Fruit fly (Drosophila melanogaster) whole organism, embryonic: Measurements from ENCODE around the gene Sumo.
A peak's percentile ranks its signal among the peaks of the same experiment; 100 is the strongest.

ENCODE experiments used
- Abd-B ChIP-seq: fragments of 200-800 bp; sonication (Bioruptor generic); optimal IDR thresholded peaks from 2 replicates; lab custom pipeline; 2018; ENCODE audit warnings: missing biosample characterization, mild to moderate bottlenecking, missing genetic modification characterization, moderate library complexity
- Bgb ChIP-seq: fragments of 200-800 bp; sonication (Bioruptor generic); IDR thresholded peaks from 2 replicates; pipeline ENCODE4 v1.3.6; 2022; ENCODE audit warnings: missing biosample characterization, missing genetic modification characterization; ENCODE audit not compliant: partially characterized antibody
- CG10543 ChIP-seq: fragments of 200-800 bp; sonication (Bioruptor generic); optimal IDR thresholded peaks from 3 replicates; lab custom pipeline; 2017; ENCODE audit warnings: missing biosample characterization, mild to moderate bottlenecking, missing genetic modification characterization, moderate library complexity
- CG10959 ChIP-seq: fragments of 200-800 bp; sonication (Bioruptor generic); IDR thresholded peaks from 2 replicates; pipeline ENCODE4 v1.3.6; 2022; ENCODE audit warnings: missing biosample characterization, missing genetic modification characterization
- CG11085 ChIP-seq: fragments of 200-800 bp; sonication (Bioruptor generic); IDR thresholded peaks from 2 replicates; pipeline ENCODE4 v1.3.6; 2022; ENCODE audit warnings: missing biosample characterization, missing genetic modification characterization
- CG12104 ChIP-seq: fragments of 200-800 bp; sonication (Bioruptor generic); optimal IDR thresholded peaks from 3 replicates; lab custom pipeline; 2016; ENCODE audit warnings: missing biosample characterization, missing genetic modification characterization
- CG12769 ChIP-seq: fragments of 200-800 bp; sonication (Bioruptor generic); optimal IDR thresholded peaks from 2 replicates; lab custom pipeline; 2019; ENCODE audit warnings: missing biosample characterization, mild to moderate bottlenecking, missing genetic modification characterization, moderate library complexity
- CG13287 ChIP-seq: fragments of 200-800 bp; sonication (Bioruptor generic); IDR thresholded peaks from 2 replicates; pipeline ENCODE4 v1.3.6; 2022; ENCODE audit warnings: missing biosample characterization, missing genetic modification characterization; ENCODE audit not compliant: partially characterized antibody
- CG1529 ChIP-seq: fragments of 200-800 bp; sonication (Bioruptor generic); optimal IDR thresholded peaks from 3 replicates; lab custom pipeline; 2018; ENCODE audit warnings: missing biosample characterization, missing genetic modification characterization
- CG32767 ChIP-seq: fragments of 200-800 bp; sonication (Bioruptor generic); IDR thresholded peaks from 2 replicates; pipeline ENCODE4 v1.3.6; 2022; ENCODE audit warnings: missing biosample characterization, missing genetic modification characterization
- CG32772 ChIP-seq: fragments of 200-800 bp; sonication (Bioruptor generic); IDR thresholded peaks from 2 replicates; pipeline ENCODE4 v1.3.6; 2022; ENCODE audit warnings: missing biosample characterization, missing genetic modification characterization
- CG33557 ChIP-seq: fragments of 200-800 bp; sonication (Bioruptor generic); optimal IDR thresholded peaks from 2 replicates; lab custom pipeline; 2019; ENCODE audit warnings: missing biosample characterization, mild to moderate bottlenecking, missing genetic modification characterization, moderate library complexity
- CG43689 ChIP-seq: fragments of 200-800 bp; sonication (Bioruptor generic); IDR thresholded peaks from 2 replicates; pipeline ENCODE4 v1.3.6; 2022; ENCODE audit warnings: missing biosample characterization, missing genetic modification characterization
- D ChIP-seq, 2 experiments: fragments of 200-800 bp in 1 of 2; fragments of >200 bp in 1 of 2; sonication (Bioruptor generic) in 1 of 2; optimal IDR thresholded peaks; 2 replicates in 1 of 2; 3 replicates in 1 of 2; lab custom pipeline; 2017; ENCODE audit warnings: mild to moderate bottlenecking in 1 of 2, missing biosample characterization in 1 of 2, missing genetic modification characterization in 1 of 2, missing genetic modification reagents in 1 of 2
- D19A ChIP-seq: fragments of 200-800 bp; optimal IDR thresholded peaks from 3 replicates; lab custom pipeline; 2019; ENCODE audit warnings: missing biosample characterization, mild to moderate bottlenecking, missing genetic modification characterization, moderate library complexity
- Drgx ChIP-seq: fragments of 200-800 bp; sonication (Bioruptor generic); IDR thresholded peaks from 2 replicates; pipeline ENCODE4 v1.3.6; 2022; ENCODE audit warnings: missing biosample characterization, missing genetic modification characterization
- Elba2 ChIP-seq: fragments of 200-800 bp; sonication (Bioruptor generic); optimal IDR thresholded peaks from 3 replicates; lab custom pipeline; 2016; ENCODE audit warnings: missing biosample characterization, missing genetic modification characterization
- HLH3B ChIP-seq: fragments of 200-800 bp; sonication (Bioruptor generic); IDR thresholded peaks from 2 replicates; pipeline ENCODE4 v1.3.6; 2022; ENCODE audit warnings: missing biosample characterization, missing genetic modification characterization
- Med ChIP-seq: fragments of 200-800 bp; sonication (Bioruptor generic); peaks from one replicate; lab custom pipeline; 2016; ENCODE audit warnings: missing biosample characterization, missing genetic modification characterization, mild to moderate bottlenecking, inconsistent platforms, moderate library complexity
- Trl ChIP-seq, 3 experiments: fragments of >200 bp in 2 of 3; fragments of 200-800 bp in 1 of 3; sonication (Bioruptor generic) in 1 of 3; optimal IDR thresholded peaks; 2 replicates in 1 of 3; 3 replicates in 2 of 3; lab custom pipeline; 2016 to 2017; ENCODE audit warnings: missing biosample characterization in 1 of 3, missing genetic modification characterization in 1 of 3
- Xbp1 ChIP-seq: fragments of 200-800 bp; sonication (Bioruptor generic); optimal IDR thresholded peaks from 3 replicates; lab custom pipeline; 2016; ENCODE audit warnings: missing biosample characterization, mild to moderate bottlenecking, missing genetic modification characterization
- bab2 ChIP-seq: fragments of 200-800 bp; sonication (Bioruptor generic); optimal IDR thresholded peaks from 2 replicates; lab custom pipeline; 2016; ENCODE audit warnings: missing biosample characterization, missing genetic modification characterization
- bbx ChIP-seq: fragments of 200-800 bp; sonication (Bioruptor generic); IDR thresholded peaks from 2 replicates; pipeline ENCODE4 v1.3.6; 2022; ENCODE audit warnings: missing biosample characterization, missing genetic modification characterization; ENCODE audit not compliant: partially characterized antibody
- bigmax ChIP-seq: fragments of 200-800 bp; sonication (Bioruptor generic); optimal IDR thresholded peaks from 2 replicates; lab custom pipeline; 2018; ENCODE audit warnings: missing biosample characterization, mild to moderate bottlenecking, missing genetic modification characterization
- cad ChIP-seq: fragments of >200 bp; optimal IDR thresholded peaks from 2 replicates; lab custom pipeline; 2017; ENCODE audit warnings: missing biosample characterization, missing genetic modification characterization
- cg ChIP-seq: fragments of 200-800 bp; sonication (Bioruptor generic); optimal IDR thresholded peaks from 3 replicates; lab custom pipeline; 2019; ENCODE audit warnings: missing biosample characterization, mild to moderate bottlenecking, missing genetic modification characterization, moderate library complexity
- chinmo ChIP-seq: fragments of 200-800 bp; sonication (Bioruptor generic); IDR thresholded peaks from 4 replicates; pipeline ENCODE4 v1.3.6; 2022; ENCODE audit warnings: missing biosample characterization, missing genetic modification characterization; ENCODE audit not compliant: partially characterized antibody
- chm ChIP-seq: fragments of 200-800 bp; sonication (Bioruptor generic); IDR thresholded peaks from 2 replicates; pipeline ENCODE4 v1.3.6; 2022; ENCODE audit warnings: missing biosample characterization, missing genetic modification characterization
- exex ChIP-seq: fragments of 200-800 bp; sonication (Bioruptor generic); optimal IDR thresholded peaks from 4 replicates; lab custom pipeline; 2018; ENCODE audit warnings: missing biosample characterization, mild to moderate bottlenecking, missing genetic modification characterization, moderate library complexity
- nerfin-2 ChIP-seq: fragments of 200-800 bp; sonication (Bioruptor generic); IDR thresholded peaks from 2 replicates; pipeline ENCODE4 v1.3.6; 2022; ENCODE audit warnings: missing biosample characterization, missing genetic modification characterization; ENCODE audit not compliant: partially characterized antibody
- nom ChIP-seq: fragments of 200-800 bp; sonication (Bioruptor generic); optimal IDR thresholded peaks from 2 replicates; lab custom pipeline; 2017; ENCODE audit warnings: missing biosample characterization, missing genetic modification characterization, mild to moderate bottlenecking, moderate library complexity, missing genetic modification reagents
- oc ChIP-seq: fragments of 200-800 bp; sonication (Bioruptor generic); optimal IDR thresholded peaks from 2 replicates; lab custom pipeline; 2018; ENCODE audit warnings: missing biosample characterization, mild to moderate bottlenecking, missing genetic modification characterization, moderate library complexity
- pfk ChIP-seq: fragments of 200-800 bp; sonication (Bioruptor generic); optimal IDR thresholded peaks from 2 replicates; lab custom pipeline; 2018; ENCODE audit warnings: missing biosample characterization, mild to moderate bottlenecking, missing genetic modification characterization, moderate library complexity
- pros ChIP-seq: fragments of 200-800 bp; sonication (Bioruptor generic); optimal IDR thresholded peaks from 3 replicates; lab custom pipeline; 2019; ENCODE audit warnings: missing biosample characterization, mild to moderate bottlenecking, missing genetic modification characterization, moderate library complexity
- psq ChIP-seq: fragments of 200-800 bp; sonication (Bioruptor generic); optimal IDR thresholded peaks from 2 replicates; lab custom pipeline; 2017; ENCODE audit warnings: missing biosample characterization, missing genetic modification characterization
- rib ChIP-seq: fragments of 200-800 bp; sonication (Bioruptor generic); IDR thresholded peaks from 2 replicates; pipeline ENCODE4 v1.3.6; 2022; ENCODE audit warnings: missing biosample characterization, missing genetic modification characterization
- sens ChIP-seq: fragments of 200-800 bp; sonication (Bioruptor generic); peaks from one replicate; lab custom pipeline; 2016; ENCODE audit warnings: missing biosample characterization, missing genetic modification characterization
- sqz ChIP-seq: fragments of 200-800 bp; sonication (Bioruptor generic); optimal IDR thresholded peaks from 3 replicates; lab custom pipeline; 2018; ENCODE audit warnings: missing biosample characterization, mild to moderate bottlenecking, missing genetic modification characterization
- vvl ChIP-seq: fragments of 200-800 bp; sonication (Bioruptor generic); IDR thresholded peaks from 2 replicates; pipeline ENCODE4 v1.3.6; 2022; ENCODE audit warnings: missing biosample characterization, missing genetic modification characterization
- zf30C ChIP-seq: fragments of 200-800 bp; sonication (Bioruptor generic); optimal IDR thresholded peaks from 3 replicates; lab custom pipeline; 2018; ENCODE audit warnings: missing biosample characterization, mild to moderate bottlenecking, missing genetic modification characterization

Sumo gene

DNA sequence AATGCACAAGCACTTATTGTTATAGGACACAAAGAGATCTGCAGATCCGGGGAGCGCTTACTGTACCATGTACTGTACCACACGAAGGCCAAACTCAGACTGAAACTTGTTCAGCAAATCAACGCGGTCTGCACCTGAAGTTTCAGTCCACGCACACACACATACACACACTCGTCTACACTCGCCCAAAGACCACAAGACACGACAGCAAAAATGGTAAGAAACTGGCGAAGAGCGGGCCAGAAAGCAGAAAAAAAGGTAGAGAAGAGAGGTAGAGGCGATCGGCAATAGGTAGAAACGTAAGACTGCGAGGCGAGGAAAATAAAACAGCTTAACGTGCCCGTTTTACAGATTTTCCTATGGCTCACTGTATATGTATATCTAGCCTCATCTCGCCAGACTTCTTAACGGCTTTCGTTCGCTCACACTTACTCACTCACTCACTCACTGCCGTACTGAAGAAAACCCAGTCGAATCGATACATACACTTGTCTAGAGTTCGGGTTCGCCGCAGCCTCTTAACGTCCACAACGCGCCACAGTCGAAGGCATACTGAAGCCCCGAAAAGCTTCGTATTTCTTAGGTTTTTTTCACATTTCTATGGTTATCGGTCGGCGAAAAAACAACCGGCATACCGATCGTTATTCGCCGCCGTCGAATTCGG is 42.5 kb upstream of the Sumo start, which contains the start of gene uif (continued):
- peak; percentile 28 for TF ChIP-seq psq (GFP tag; lab: Kevin White, UChicago)
- peak; percentile 76 for TF ChIP-seq oc
- no peak for TF ChIP-seq exex
- peak; percentile 55; the same call in 1 of the 4 replicates for TF ChIP-seq chinmo (GFP tag; lab: Robert Waterston, UW)
- no peak for TF ChIP-seq pfk (GFP tag; lab: Kevin White, UChicago)
- peak; percentile 48; the same call in 1 of the 2 replicates for TF ChIP-seq chm (GFP tag; lab: Robert Waterston, UW)
- 0 out of 2 replicates have a peak, but pooled peaks have one; percentile 37 for TF ChIP-seq vvl (GFP tag; lab: Robert Waterston, UW)
- peak; percentile 32; the same call in 1 of the 2 replicates for TF ChIP-seq CG32772
- peak; percentile 26 for TF ChIP-seq zf30C (GFP tag; lab: Kevin White, UChicago)
- no peak for TF ChIP-seq CG43689
- no peak for TF ChIP-seq CG11085 (GFP tag; lab: Robert Waterston, UW)
- TF ChIP-seq nerfin-2 (GFP tag; lab: Robert Waterston, UW), result 0 out of 2 replicates have a peak, but pooled peaks have one; percentile 24
- TF ChIP-seq CG12769, result peak; percentile 91
- TF ChIP-seq CG32767 (GFP tag; lab: Robert Waterston, UW), result peak; percentile 38; the same call in 1 of the 2 replicates
- TF ChIP-seq CG33557 (GFP tag; lab: Kevin White, UChicago), result no peak
- no peak for TF ChIP-seq CG1529 (GFP tag; lab: Kevin White, UChicago)
- TF ChIP-seq Elba2 (GFP tag; lab: Kevin White, UChicago), result peak; percentile 49
- no peak for TF ChIP-seq bab2
- TF ChIP-seq bigmax, result no peak
- no peak for TF ChIP-seq HLH3B
- peak; percentile 60 for TF ChIP-seq Med
- TF ChIP-seq CG13287 (GFP tag; lab: Robert Waterston, UW), result peak; percentile 17; the same call in 1 of the 2 replicates
- peak in 1 of 2 experiments; percentile 46 for TF ChIP-seq Trl (optimal IDR thresholded peaks at IDR 0.05; lab: Kevin White, UChicago)
- TF ChIP-seq Trl (GFP tag; optimal IDR thresholded peaks at IDR 0.05; lab: Kevin White, UChicago), result no peak
- TF ChIP-seq sqz, result peak; percentile 79
- peak; percentile 27 for TF ChIP-seq D19A
- no peak for TF ChIP-seq cad (GFP tag; lab: Kevin White, UChicago)
- TF ChIP-seq bbx (GFP tag; lab: Robert Waterston, UW), result 0 out of 2 replicates have a peak, but pooled peaks have one; percentile 26
- peak; percentile 43 for TF ChIP-seq nom (GFP tag; lab: Kevin White, UChicago)
- TF ChIP-seq Drgx, result peak; percentile 20; the same call in 1 of the 2 replicates
- TF ChIP-seq CG10543 (GFP tag; lab: Kevin White, UChicago), result peak; percentile 57
- peak; percentile 26; the same call in 1 of the 2 replicates for TF ChIP-seq Bgb
- TF ChIP-seq rib (GFP tag; lab: Robert Waterston, UW), result peak; percentile 20; the same call in 1 of the 2 replicates
- peak; percentile 73 for TF ChIP-seq cg
- peak; percentile 77 for TF ChIP-seq D (optimal IDR thresholded peaks at IDR 0.05; lab: Kevin White, UChicago)
- no peak for TF ChIP-seq D (GFP tag; optimal IDR thresholded peaks at IDR 0.05; lab: Kevin White, UChicago)
- peak; percentile 4 for TF ChIP-seq sens (GFP tag; lab: Kevin White, UChicago)
- no peak for TF ChIP-seq CG12104
- no peak for TF ChIP-seq CG10959 (GFP tag; lab: Robert Waterston, UW)
- peak; percentile 95 for TF ChIP-seq pros (GFP tag; lab: Kevin White, UChicago)
- TF ChIP-seq Xbp1 (GFP tag; lab: Kevin White, UChicago), result no peak
- no peak for TF ChIP-seq Abd-B
